Fruit fly (Drosophila melanogaster): ENCODE measurements around the gene SNF4Agamma.

SNF4Agamma gene

dm6 chr3R:21116057-21116456 is 24.5 kb upstream of the SNF4Agamma start, which contains the start of gene ppan:
ppan (plus strand) TSS chr3R:21116254.
- TF ChIP-seq Myc (optimal IDR thresholded peaks at IDR 0.05) = peak; percentile 36
- no peak for TF ChIP-seq GATAd (GFP tag; optimal IDR thresholded peaks at IDR 0.05)
- TF ChIP-seq dmrt93B (GFP tag; optimal IDR thresholded peaks at IDR 0.05) = no peak
- peak; percentile 10 for TF ChIP-seq h (GFP tag; optimal IDR thresholded peaks at IDR 0.05)
- TF ChIP-seq Hr83 (GFP tag; optimal IDR thresholded peaks at IDR 0.05; ENCODE audit: poor library complexity, severe bottlenecking) = no peak
- TF ChIP-seq Dif (GFP tag; optimal IDR thresholded peaks at IDR 0.05; ENCODE audit: partially characterized antibody) = peak; percentile 20
- TF ChIP-seq CG9705 (GFP tag; optimal IDR thresholded peaks at IDR 0.05) = no peak
- peak; percentile 37 for TF ChIP-seq sage (GFP tag; optimal IDR thresholded peaks at IDR 0.05)
- TF ChIP-seq sv (GFP tag; optimal IDR thresholded peaks at IDR 0.05) = no peak

- no peak for TF ChIP-seq Dfd (GFP tag; optimal IDR thresholded peaks at IDR 0.05)
- TF ChIP-seq Hr78 (GFP tag; optimal IDR thresholded peaks at IDR 0.05) = peak; percentile 51
- peak; percentile 52 for TF ChIP-seq woc (GFP tag; optimal IDR thresholded peaks at IDR 0.05)
- peak; percentile 32 for TF ChIP-seq sv (GFP tag; optimal IDR thresholded peaks at IDR 0.05)
- TF ChIP-seq foxo (GFP tag; optimal IDR thresholded peaks at IDR 0.05) = peak in 1 of 2 experiments; percentile 43
- peak; percentile 5 for TF ChIP-seq psq (GFP tag; optimal IDR thresholded peaks at IDR 0.05)
- peak; percentile 94 for TF ChIP-seq N (GFP tag; optimal IDR thresholded peaks at IDR 0.05)
- TF ChIP-seq HLH106 (tag; optimal IDR thresholded peaks at IDR 0.05) = no peak
- TF ChIP-seq h (GFP tag; optimal IDR thresholded peaks at IDR 0.05) = peak; percentile 46
- TF ChIP-seq OdsH (GFP tag; optimal IDR thresholded peaks at IDR 0.05) = peak; percentile 23
- TF ChIP-seq ey (GFP tag; optimal IDR thresholded peaks at IDR 0.05) = peak; percentile 37
- no peak for TF ChIP-seq CG9705 (GFP tag; optimal IDR thresholded peaks at IDR 0.05)
- no peak for TF ChIP-seq dsf (GFP tag; optimal IDR thresholded peaks at IDR 0.05; ENCODE audit: borderline replicate concordance)
- TF ChIP-seq Rel (GFP tag; optimal IDR thresholded peaks at IDR 0.05) = no peak
- no peak for TF ChIP-seq Rel (tag; optimal IDR thresholded peaks at IDR 0.05)
- peak; percentile 20 for TF ChIP-seq Hr83 (GFP tag; optimal IDR thresholded peaks at IDR 0.05; ENCODE audit: poor library complexity, severe bottlenecking)
Observed at dm6 chr3R:21118784-21119183, 21.8 kb upstream of the SNF4Agamma start, which contains the start of gene Bdbt. Bdbt (minus strand) TSS chr3R:21118856.

- TF ChIP-seq Dif (GFP tag; optimal IDR thresholded peaks at IDR 0.05; ENCODE audit: partially characterized antibody) (peak; percentile 16), Sp1 (GFP tag; optimal IDR thresholded peaks at IDR 0.05) (no peak), Rel (GFP tag; optimal IDR thresholded peaks at IDR 0.05) (no peak), Rel (tag; optimal IDR thresholded peaks at IDR 0.05) (peak; percentile 14), jim (GFP tag; optimal IDR thresholded peaks at IDR 0.05) (no peak)
Observed at dm6 chr3R:21124225-21124624, 16.3 kb upstream of the SNF4Agamma start.

- TF ChIP-seq usp (GFP tag; optimal IDR thresholded peaks at IDR 0.05) (no peak), CG9705 (GFP tag; optimal IDR thresholded peaks at IDR 0.05) (no peak), foxo (GFP tag; optimal IDR thresholded peaks at IDR 0.05) (no peak), Abd-B (GFP tag; optimal IDR thresholded peaks at IDR 0.05) (no peak), ey (GFP tag; optimal IDR thresholded peaks at IDR 0.05) (no peak), N (GFP tag; optimal IDR thresholded peaks at IDR 0.05) (peak; percentile 84), dmrt93B (GFP tag; optimal IDR thresholded peaks at IDR 0.05) (no peak), Hr78 (GFP tag; optimal IDR thresholded peaks at IDR 0.05) (no peak)
Observed at dm6 chr3R:21126673-21127284, 13.8 kb upstream of the SNF4Agamma start.

- TF ChIP-seq GATAd (GFP tag; optimal IDR thresholded peaks at IDR 0.05) = no peak
- TF ChIP-seq N (GFP tag; optimal IDR thresholded peaks at IDR 0.05) = no peak
- no peak for TF ChIP-seq usp (GFP tag; optimal IDR thresholded peaks at IDR 0.05)
- peak; percentile 58 for TF ChIP-seq psq (GFP tag; optimal IDR thresholded peaks at IDR 0.05)
- no peak for TF ChIP-seq brk (GFP tag; optimal IDR thresholded peaks at IDR 0.05)
- TF ChIP-seq Dfd (GFP tag; optimal IDR thresholded peaks at IDR 0.05) = no peak
- TF ChIP-seq sage (GFP tag; optimal IDR thresholded peaks at IDR 0.05) = no peak
- no peak for TF ChIP-seq dsf (GFP tag; optimal IDR thresholded peaks at IDR 0.05; ENCODE audit: borderline replicate concordance)
- no peak for TF ChIP-seq woc (GFP tag; optimal IDR thresholded peaks at IDR 0.05)
- peak; percentile 58 for TF ChIP-seq HLH106 (tag; optimal IDR thresholded peaks at IDR 0.05)
- TF ChIP-seq Hr78 (GFP tag; optimal IDR thresholded peaks at IDR 0.05) = no peak
- peak; percentile 74 for TF ChIP-seq rgr (GFP tag; optimal IDR thresholded peaks at IDR 0.05)
- no peak for TF ChIP-seq tai (GFP tag; optimal IDR thresholded peaks at IDR 0.05)
- TF ChIP-seq foxo (GFP tag; optimal IDR thresholded peaks at IDR 0.05) = peak in 1 of 2 experiments; percentile 82
- TF ChIP-seq ey (GFP tag; optimal IDR thresholded peaks at IDR 0.05) = peak; percentile 64
- TF ChIP-seq Jra (GFP tag; optimal IDR thresholded peaks at IDR 0.05) = peak; percentile 81
- no peak for TF ChIP-seq CG32264 (GFP tag; optimal IDR thresholded peaks at IDR 0.05)
- TF ChIP-seq CrebA (GFP tag; optimal IDR thresholded peaks at IDR 0.05; ENCODE audit: borderline replicate concordance) = no peak
- no peak for TF ChIP-seq fru (GFP tag; optimal IDR thresholded peaks at IDR 0.05)
- no peak for TF ChIP-seq lola (GFP tag; optimal IDR thresholded peaks at IDR 0.05)
- TF ChIP-seq CG9705 (GFP tag; optimal IDR thresholded peaks at IDR 0.05) = peak; percentile 25
- TF ChIP-seq Rel (GFP tag; optimal IDR thresholded peaks at IDR 0.05) = no peak
- no peak for TF ChIP-seq Rel (tag; optimal IDR thresholded peaks at IDR 0.05)
- TF ChIP-seq h (GFP tag; optimal IDR thresholded peaks at IDR 0.05) = no peak
- no peak for TF ChIP-seq Hnf4 (GFP tag; optimal IDR thresholded peaks at IDR 0.05)
- peak; percentile 47 for TF ChIP-seq sv (GFP tag; optimal IDR thresholded peaks at IDR 0.05)
- TF ChIP-seq Sp1 (GFP tag; optimal IDR thresholded peaks at IDR 0.05) = peak; percentile 63
- peak; percentile 50 for TF ChIP-seq Myc (optimal IDR thresholded peaks at IDR 0.05)
- no peak for TF ChIP-seq dl (GFP tag; optimal IDR thresholded peaks at IDR 0.05; ENCODE audit: insufficient read depth in 1 of 2, partially characterized antibody in 2 of 2)
- TF ChIP-seq Abd-B (GFP tag; optimal IDR thresholded peaks at IDR 0.05) = no peak
- TF ChIP-seq pan (optimal IDR thresholded peaks at IDR 0.05) = no peak
- TF ChIP-seq dmrt93B (GFP tag; optimal IDR thresholded peaks at IDR 0.05) = no peak
Observed at dm6 chr3R:21127352-21127985, 13.1 kb upstream of the SNF4Agamma start, which contains the start of the genes slmb and CG5793. slmb (minus strand) TSS chr3R:21127485. CG5793 (plus strand) TSS chr3R:21127573.
